Fruit fly (Drosophila melanogaster) whole organism, embryonic: ENCODE measurements around the gene CG14234.

Source experiments
- Adf1 ChIP-seq: fragments of 200-800 bp; sonication (Bioruptor generic); IDR thresholded peaks from 2 replicates; pipeline ENCODE4 v1.3.6; 2022; ENCODE audit warnings: missing biosample characterization, missing genetic modification characterization
- Asciz ChIP-seq: fragments of 200-800 bp; sonication (Bioruptor generic); optimal IDR thresholded peaks from 2 replicates; lab custom pipeline; 2017; ENCODE audit warnings: missing biosample characterization, mild to moderate bottlenecking, missing genetic modification characterization, missing genetic modification reagents
- Bdp1 ChIP-seq: fragments of 200-800 bp; sonication (Bioruptor generic); optimal IDR thresholded peaks from 3 replicates; lab custom pipeline; 2016; ENCODE audit warnings: missing biosample characterization, missing genetic modification characterization
- CG10147 ChIP-seq: fragments of 200-800 bp; sonication (Bioruptor generic); optimal IDR thresholded peaks from 2 replicates; lab custom pipeline; 2019; ENCODE audit warnings: missing biosample characterization, mild to moderate bottlenecking, missing genetic modification characterization, moderate library complexity
- CG10209 ChIP-seq: fragments of 200-800 bp; sonication (Bioruptor generic); optimal IDR thresholded peaks from 3 replicates; lab custom pipeline; 2017; ENCODE audit warnings: missing biosample characterization, mild to moderate bottlenecking, missing genetic modification characterization, missing genetic modification reagents
- CG10565 ChIP-seq: fragments of 200-800 bp; sonication (Bioruptor generic); optimal IDR thresholded peaks from 3 replicates; lab custom pipeline; 2016; ENCODE audit warnings: missing biosample characterization, mild to moderate bottlenecking, missing genetic modification characterization
- CG10979 ChIP-seq: fragments of 200-800 bp; sonication (Bioruptor generic); optimal IDR thresholded peaks from 2 replicates; lab custom pipeline; 2018; ENCODE audit warnings: missing biosample characterization, mild to moderate bottlenecking, missing genetic modification characterization, moderate library complexity
- CG11560 ChIP-seq: fragments of 200-800 bp; sonication (Bioruptor generic); IDR thresholded peaks from 3 replicates; pipeline ENCODE4 v1.3.6; 2022; ENCODE audit warnings: missing biosample characterization, missing genetic modification characterization
- CG11695 ChIP-seq: fragments of 200-800 bp; sonication (Bioruptor generic); IDR thresholded peaks from 3 replicates; pipeline ENCODE4 v1.3.6; 2022; ENCODE audit warnings: missing biosample characterization, missing genetic modification characterization
- CG12942 ChIP-seq: fragments of 200-800 bp; sonication (Bioruptor generic); optimal IDR thresholded peaks from 3 replicates; lab custom pipeline; 2016; ENCODE audit warnings: missing biosample characterization, missing genetic modification characterization
- CG13424 ChIP-seq: fragments of 200-800 bp; sonication (Bioruptor generic); optimal IDR thresholded peaks from 2 replicates; lab custom pipeline; 2019; ENCODE audit warnings: missing biosample characterization, mild to moderate bottlenecking, missing genetic modification characterization, moderate library complexity
- CG16813 ChIP-seq: fragments of 200-800 bp; sonication (Bioruptor generic); IDR thresholded peaks from 3 replicates; pipeline ENCODE4 v1.3.6; 2022; ENCODE audit warnings: missing biosample characterization, missing genetic modification characterization; ENCODE audit not compliant: partially characterized antibody
- CG16863 ChIP-seq: fragments of 200-800 bp; sonication (Bioruptor generic); optimal IDR thresholded peaks from 3 replicates; lab custom pipeline; 2016; ENCODE audit warnings: missing biosample characterization, missing genetic modification characterization
- CG17612 ChIP-seq: fragments of 200-800 bp; sonication (Bioruptor generic); IDR thresholded peaks from 2 replicates; pipeline ENCODE4 v1.3.6; 2022; ENCODE audit warnings: missing biosample characterization, missing genetic modification characterization
- CG2116 ChIP-seq: fragments of 200-800 bp; sonication (Bioruptor generic); optimal IDR thresholded peaks from 3 replicates; lab custom pipeline; 2018; ENCODE audit warnings: missing biosample characterization, mild to moderate bottlenecking, missing genetic modification characterization
- CG31365 ChIP-seq: fragments of 200-800 bp; sonication (Bioruptor generic); optimal IDR thresholded peaks from 2 replicates; lab custom pipeline; 2018; ENCODE audit warnings: missing biosample characterization, mild to moderate bottlenecking, missing genetic modification characterization
- CG42726 ChIP-seq: fragments of 200-800 bp; sonication (Bioruptor generic); IDR thresholded peaks from 2 replicates; pipeline ENCODE4 v1.3.6; 2022; ENCODE audit warnings: missing biosample characterization, missing genetic modification characterization; ENCODE audit not compliant: partially characterized antibody
- CG6175 ChIP-seq: fragments of 200-800 bp; sonication (Bioruptor generic); IDR thresholded peaks from 3 replicates; pipeline ENCODE4 v1.3.6; 2022; ENCODE audit warnings: missing biosample characterization, missing genetic modification characterization
- CG6683 ChIP-seq: fragments of 200-800 bp; sonication (Bioruptor generic); optimal IDR thresholded peaks from 2 replicates; lab custom pipeline; 2017; ENCODE audit warnings: missing biosample characterization, mild to moderate bottlenecking, missing genetic modification characterization, missing genetic modification reagents
- CG6854 ChIP-seq: fragments of 200-800 bp; sonication (Bioruptor generic); optimal IDR thresholded peaks from 3 replicates; lab custom pipeline; 2017; ENCODE audit warnings: missing biosample characterization, mild to moderate bottlenecking, missing genetic modification characterization
- CG7357 ChIP-seq: fragments of 200-800 bp; sonication (Bioruptor generic); IDR thresholded peaks from 3 replicates; pipeline ENCODE4 v1.3.6; 2022; ENCODE audit warnings: missing biosample characterization, missing genetic modification characterization
- CG7372 ChIP-seq: fragments of 200-800 bp; sonication (Bioruptor generic); IDR thresholded peaks from 2 replicates; pipeline ENCODE4 v1.3.6; 2022; ENCODE audit warnings: missing biosample characterization, missing genetic modification characterization
- CG7786 ChIP-seq: fragments of 200-800 bp; sonication (Bioruptor generic); optimal IDR thresholded peaks from 2 replicates; lab custom pipeline; 2016; ENCODE audit warnings: missing biosample characterization, missing genetic modification characterization
- CG8359 ChIP-seq: fragments of 200-800 bp; sonication (Bioruptor generic); optimal IDR thresholded peaks from 2 replicates; lab custom pipeline; 2017; ENCODE audit warnings: missing biosample characterization, mild to moderate bottlenecking, missing genetic modification characterization, borderline replicate concordance
- CG9609 ChIP-seq: fragments of 200-800 bp; sonication (Bioruptor generic); optimal IDR thresholded peaks from 3 replicates; lab custom pipeline; 2016; ENCODE audit warnings: missing biosample characterization, missing genetic modification characterization
- CG9727 ChIP-seq: fragments of 200-800 bp; sonication (Bioruptor generic); optimal IDR thresholded peaks from 3 replicates; lab custom pipeline; 2017; ENCODE audit warnings: missing biosample characterization, mild to moderate bottlenecking, missing genetic modification characterization
- CG9797 ChIP-seq: fragments of 200-800 bp; sonication (Bioruptor generic); optimal IDR thresholded peaks from 3 replicates; lab custom pipeline; 2018; ENCODE audit warnings: missing biosample characterization, mild to moderate bottlenecking, missing genetic modification characterization
- CG9817 ChIP-seq: fragments of 200-800 bp; sonication (Bioruptor generic); optimal IDR thresholded peaks from 2 replicates; lab custom pipeline; 2018; ENCODE audit warnings: missing biosample characterization, mild to moderate bottlenecking, missing genetic modification characterization, moderate library complexity
- Ets97D ChIP-seq: fragments of 200-800 bp; sonication (Bioruptor generic); optimal IDR thresholded peaks from 3 replicates; lab custom pipeline; 2016; ENCODE audit warnings: missing biosample characterization, missing genetic modification characterization
- Gug ChIP-seq: fragments of 200-800 bp; sonication (Bioruptor generic); IDR thresholded peaks from 4 replicates; pipeline ENCODE4 v1.3.6; 2022; ENCODE audit warnings: missing biosample characterization, missing genetic modification characterization
- MTF-1 ChIP-seq: fragments of 200-800 bp; sonication (Bioruptor generic); optimal IDR thresholded peaks from 2 replicates; lab custom pipeline; 2018; ENCODE audit warnings: missing biosample characterization, mild to moderate bottlenecking, missing genetic modification characterization, borderline replicate concordance
- Oaz ChIP-seq: fragments of 200-800 bp; sonication (Bioruptor generic); IDR thresholded peaks from 2 replicates; pipeline ENCODE4 v1.3.6; 2022; ENCODE audit warnings: missing biosample characterization, missing genetic modification characterization
- Pdp1 ChIP-seq, 2 experiments: fragments of 200-800 bp; sonication (Bioruptor generic); optimal IDR thresholded peaks; 3 replicates each; lab custom pipeline; 2016; ENCODE audit warnings: missing biosample characterization in 2 of 2, missing genetic modification characterization in 2 of 2, mild to moderate bottlenecking in 1 of 2, moderate library complexity in 1 of 2
- Six4 ChIP-seq: fragments of 200-800 bp; sonication (Bioruptor generic); optimal IDR thresholded peaks from 2 replicates; lab custom pipeline; 2016; ENCODE audit warnings: missing biosample characterization, missing genetic modification characterization
- Xrp1 ChIP-seq: fragments of 200-800 bp; sonication (Bioruptor generic); IDR thresholded peaks from 2 replicates; pipeline ENCODE4 v1.3.6; 2022; ENCODE audit warnings: missing biosample characterization, missing genetic modification characterization
- br ChIP-seq: fragments of >200 bp; optimal IDR thresholded peaks from 2 replicates; lab custom pipeline; 2017
- corto ChIP-seq: fragments of 200-800 bp; sonication (Bioruptor generic); optimal IDR thresholded peaks from 2 replicates; lab custom pipeline; 2016; ENCODE audit warnings: missing biosample characterization, mild to moderate bottlenecking, missing genetic modification characterization, moderate library complexity
- danr ChIP-seq: fragments of 200-800 bp; sonication (Bioruptor generic); IDR thresholded peaks from 2 replicates; pipeline ENCODE4 v1.3.6; 2022; ENCODE audit warnings: missing biosample characterization, missing genetic modification characterization
- ftz-f1 ChIP-seq: fragments of 200-800 bp; sonication (Bioruptor generic); optimal IDR thresholded peaks from 2 replicates; lab custom pipeline; 2016; ENCODE audit warnings: missing biosample characterization, missing genetic modification characterization
- gfzf ChIP-seq: fragments of 200-800 bp; sonication (Bioruptor generic); optimal IDR thresholded peaks from 2 replicates; lab custom pipeline; 2016; ENCODE audit warnings: missing biosample characterization, mild to moderate bottlenecking, missing genetic modification characterization, moderate library complexity
- gt ChIP-seq: fragments of 200-800 bp; sonication (Bioruptor generic); IDR thresholded peaks from 2 replicates; pipeline ENCODE4 v1.3.6; 2022; ENCODE audit warnings: missing biosample characterization, missing genetic modification characterization
- klu ChIP-seq: fragments of 200-800 bp; sonication (Bioruptor generic); IDR thresholded peaks from 2 replicates; pipeline ENCODE4 v1.3.6; 2022; ENCODE audit warnings: missing biosample characterization, missing genetic modification characterization
- mld ChIP-seq: fragments of 200-800 bp; sonication (Bioruptor generic); IDR thresholded peaks from 3 replicates; pipeline ENCODE4 v1.3.6; 2022; ENCODE audit warnings: missing biosample characterization, missing genetic modification characterization; ENCODE audit not compliant: partially characterized antibody
- odd ChIP-seq: fragments of 200-800 bp; sonication (Bioruptor generic); optimal IDR thresholded peaks from 2 replicates; lab custom pipeline; 2017; ENCODE audit warnings: missing biosample characterization, mild to moderate bottlenecking, missing genetic modification characterization
- pfk ChIP-seq: fragments of 200-800 bp; sonication (Bioruptor generic); optimal IDR thresholded peaks from 2 replicates; lab custom pipeline; 2018; ENCODE audit warnings: missing biosample characterization, mild to moderate bottlenecking, missing genetic modification characterization, moderate library complexity
- sisA ChIP-seq: fragments of 200-800 bp; sonication (Bioruptor generic); IDR thresholded peaks from 2 replicates; pipeline ENCODE4 v1.3.6; 2022; ENCODE audit warnings: missing biosample characterization, missing genetic modification characterization
- stc ChIP-seq: fragments of 200-800 bp; sonication (Bioruptor generic); IDR thresholded peaks from 2 replicates; pipeline ENCODE4 v1.3.6; 2022; ENCODE audit warnings: missing biosample characterization, missing genetic modification characterization
- trem ChIP-seq: fragments of 200-800 bp; optimal IDR thresholded peaks from 3 replicates; lab custom pipeline; 2019; ENCODE audit warnings: missing biosample characterization, mild to moderate bottlenecking, missing genetic modification characterization, moderate library complexity
- z ChIP-seq: fragments of 200-800 bp; sonication (Bioruptor generic); IDR thresholded peaks from 3 replicates; pipeline ENCODE4 v1.3.6; 2022; ENCODE audit warnings: missing biosample characterization, missing genetic modification characterization

CG14234 gene

dm6 chrX:19692951-19693698 is 42.2 kb upstream of the CG14234 start, which contains the start of gene Mer (continued):
- TF ChIP-seq CG16863 (peak; percentile 85), CG7357 (GFP tag; lab: Robert Waterston, UW) (peak; percentile 69; the same call in 1 of the 3 replicates), Adf1 (GFP tag; lab: Robert Waterston, UW) (peak; percentile 45), Asciz (no peak), corto (peak; percentile 6), gt (GFP tag; lab: Robert Waterston, UW) (no peak), CG10209 (GFP tag; lab: Kevin White, UChicago) (peak; percentile 82), CG9609 (peak; percentile 86), sisA (GFP tag; lab: Robert Waterston, UW) (peak; percentile 76), CG6683 (GFP tag; lab: Kevin White, UChicago) (peak; percentile 58), CG11695 (GFP tag; lab: Robert Waterston, UW) (peak; percentile 92), CG10979 (tag; lab: Kevin White, UChicago) (peak; percentile 84), CG8359 (GFP tag; lab: Kevin White, UChicago) (peak; percentile 54), Oaz (GFP tag; lab: Robert Waterston, UW) (peak; percentile 67), CG42726 (GFP tag; lab: Robert Waterston, UW) (no peak), CG12942 (GFP tag; lab: Kevin White, UChicago) (peak; percentile 79), Bdp1 (peak; percentile 73), CG9727 (GFP tag; lab: Kevin White, UChicago) (peak; percentile 85), Pdp1 (GFP tag; optimal IDR thresholded peaks at IDR 0.05; lab: Kevin White, UChicago) (peak; percentile 78 to 81), pfk (GFP tag; lab: Kevin White, UChicago) (peak; percentile 3), odd (GFP tag; lab: Kevin White, UChicago) (peak; percentile 71), CG7786 (GFP tag; lab: Kevin White, UChicago) (peak; percentile 81), trem (tag; lab: Kevin White, UChicago) (peak; percentile 86), klu (GFP tag; lab: Robert Waterston, UW) (peak; percentile 51; the same call in 1 of the 2 replicates), mld (GFP tag; lab: Robert Waterston, UW) (no peak), danr (GFP tag; lab: Robert Waterston, UW) (no peak), CG7372 (GFP tag; lab: Robert Waterston, UW) (peak; percentile 81), gfzf (GFP tag; lab: Kevin White, UChicago) (peak; percentile 75), Six4 (peak; percentile 78), CG10565 (GFP tag; lab: Kevin White, UChicago) (no peak), z (GFP tag; lab: Robert Waterston, UW) (no peak), CG2116 (GFP tag; lab: Kevin White, UChicago) (peak; percentile 49), CG9817 (tag; lab: Kevin White, UChicago) (peak; percentile 78), CG10147 (GFP tag; lab: Kevin White, UChicago) (peak; percentile 78), CG16813 (no peak), CG11560 (tag; lab: Robert Waterston, UW) (0 out of 3 replicates have a peak, but pooled peaks have one; percentile 36), MTF-1 (GFP tag; lab: Kevin White, UChicago) (peak; percentile 71), Ets97D (GFP tag; lab: Kevin White, UChicago) (peak; percentile 48), ftz-f1 (GFP tag; lab: Kevin White, UChicago) (peak; percentile 73), CG31365 (tag; lab: Kevin White, UChicago) (peak; percentile 72), CG6854 (GFP tag; lab: Kevin White, UChicago) (peak; percentile 75), CG9797 (GFP tag; lab: Kevin White, UChicago) (peak; percentile 67), stc (GFP tag; lab: Robert Waterston, UW) (peak; percentile 83), Gug (GFP tag; lab: Robert Waterston, UW) (peak; percentile 65; the same call in 2 of the 4 replicates), Xrp1 (GFP tag; lab: Robert Waterston, UW) (peak; percentile 88), CG13424 (tag; lab: Kevin White, UChicago) (peak; percentile 82), CG17612 (GFP tag; lab: Robert Waterston, UW) (no peak), br (no peak), CG6175 (GFP tag; lab: Robert Waterston, UW) (peak; percentile 62; the same call in 1 of the 3 replicates)
